Worm (Caenorhabditis elegans) whole organism, L4 larva: ENCODE measurements around the gene E02A10.4.

Experiments
- D1046.2 ChIP-seq: fragments of 200-800 bp; sonication (Bioruptor generic); IDR thresholded peaks from 2 replicates; pipeline ENCODE4 v1.3.6; 2022; ENCODE audit warnings: missing genetic modification characterization, missing compliant biosample characterization
- F26F4.8 ChIP-seq: fragments of 200-800 bp; sonication (Bioruptor generic); conservative IDR thresholded peaks from 2 replicates; pipeline ENCODE4 v1.3.6; 2022; ENCODE audit warnings: missing genetic modification characterization, missing compliant biosample characterization
- F49E8.2 ChIP-seq: sonication (generic microtip); optimal IDR thresholded peaks from 2 replicates; lab custom pipeline; 2016; ENCODE audit warnings: missing compliant biosample characterization, mild to moderate bottlenecking, missing genetic modification characterization, borderline replicate concordance
- R02D3.7 ChIP-seq: fragments of 150-350 bp; sonication (generic microtip); optimal IDR thresholded peaks from 3 replicates; lab custom pipeline; 2014; ENCODE audit warnings: missing biosample characterization, missing genetic modification characterization
- T26A8.4 ChIP-seq: fragments of 200-800 bp; sonication (Bioruptor generic); IDR thresholded peaks from 2 replicates; pipeline ENCODE4 v1.3.6; 2022; ENCODE audit warnings: missing genetic modification characterization, missing compliant biosample characterization
- Y105C5A.15 ChIP-seq: fragments of 200-800 bp; sonication (Bioruptor generic); IDR thresholded peaks from 2 replicates; pipeline ENCODE4 v1.3.6; 2022; ENCODE audit warnings: missing genetic modification characterization, missing compliant biosample characterization
- Y75B8A.6 ChIP-seq: fragments of 200-800 bp; sonication (Bioruptor generic); IDR thresholded peaks from 2 replicates; pipeline ENCODE4 v1.3.6; 2022; ENCODE audit warnings: missing genetic modification reagents, missing genetic modification characterization, missing compliant biosample characterization
- aha-1 ChIP-seq: fragments of 150-350 bp; peaks from one replicate; lab custom pipeline; 2014; ENCODE audit warnings: missing biosample characterization, missing genetic modification characterization
- aly-2 ChIP-seq: sonication (generic microtip); optimal IDR thresholded peaks from 2 replicates; lab custom pipeline; 2018; ENCODE audit warnings: missing biosample characterization, missing genetic modification characterization
- ama-1 ChIP-seq: fragments of 150-350 bp; optimal IDR thresholded peaks from 2 replicates; lab custom pipeline; 2014; ENCODE audit warnings: inconsistent platforms, mixed read lengths
- arid-1 ChIP-seq: fragments of 200-800 bp; sonication (Bioruptor generic); conservative IDR thresholded peaks from 2 replicates; pipeline ENCODE4 v1.3.6; 2022; ENCODE audit warnings: missing genetic modification reagents, missing genetic modification characterization, missing compliant biosample characterization
- ceh-44 ChIP-seq: fragments of 200-800 bp; sonication (Bioruptor generic); IDR thresholded peaks from 2 replicates; pipeline ENCODE4 v1.3.6; 2022; ENCODE audit warnings: missing genetic modification reagents, missing genetic modification characterization, missing compliant biosample characterization
- ces-1 ChIP-seq: fragments of 150-350 bp; sonication (generic microtip); optimal IDR thresholded peaks from 4 replicates; lab custom pipeline; 2014; ENCODE audit warnings: missing biosample characterization, missing genetic modification reagents, missing genetic modification characterization
- daf-12 ChIP-seq: fragments of 150-350 bp; optimal IDR thresholded peaks from 2 replicates; lab custom pipeline; 2014; ENCODE audit warnings: missing biosample characterization, missing genetic modification reagents, missing genetic modification characterization
- daf-8 ChIP-seq: fragments of 200-800 bp; sonication (Bioruptor generic); IDR thresholded peaks from 2 replicates; pipeline ENCODE4 v1.3.6; 2022; ENCODE audit warnings: missing genetic modification characterization, missing compliant biosample characterization
- dmd-8 ChIP-seq: fragments of 200-800 bp; sonication (Bioruptor generic); IDR thresholded peaks from 2 replicates; pipeline ENCODE4 v1.3.6; 2022; ENCODE audit warnings: missing genetic modification characterization, missing compliant biosample characterization
- dmd-9 ChIP-seq: fragments of 200-800 bp; sonication (Bioruptor generic); IDR thresholded peaks from 2 replicates; pipeline ENCODE4 v1.3.6; 2022; ENCODE audit warnings: missing genetic modification reagents, missing genetic modification characterization, missing compliant biosample characterization
- dpl-1 ChIP-seq: fragments of 150-350 bp; optimal IDR thresholded peaks from 2 replicates; lab custom pipeline; 2014; ENCODE audit warnings: missing biosample characterization, missing genetic modification reagents, missing genetic modification characterization
- egl-27 ChIP-seq: sonication (generic microtip); optimal IDR thresholded peaks from 3 replicates; lab custom pipeline; 2017; ENCODE audit warnings: missing biosample characterization, missing genetic modification reagents, missing genetic modification characterization
- egl-43 ChIP-seq: fragments of 200-800 bp; sonication (Bioruptor generic); IDR thresholded peaks from 2 replicates; pipeline ENCODE4 v1.3.6; 2022; ENCODE audit warnings: missing genetic modification reagents, missing genetic modification characterization, missing compliant biosample characterization
- fos-1 ChIP-seq: fragments of 150-350 bp; optimal IDR thresholded peaks from 2 replicates; lab custom pipeline; 2014; ENCODE audit warnings: missing biosample characterization, missing genetic modification characterization
- hif-1 ChIP-seq, 2 experiments: sonication (generic microtip); optimal IDR thresholded peaks; 2 replicates each; lab custom pipeline; 2016 to 2017; ENCODE audit warnings: missing compliant biosample characterization in 2 of 2, missing genetic modification characterization in 2 of 2, missing genetic modification reagents in 2 of 2, missing genotype in 2 of 2, mild to moderate bottlenecking in 1 of 2
- hmg-1.1 ChIP-seq: fragments of 200-800 bp; sonication (Bioruptor generic); IDR thresholded peaks from 2 replicates; pipeline ENCODE4 v1.3.6; 2022; ENCODE audit warnings: missing genetic modification reagents, missing genetic modification characterization, missing compliant biosample characterization
- jun-1 ChIP-seq: fragments of 150-350 bp; optimal IDR thresholded peaks from 2 replicates; lab custom pipeline; 2014; ENCODE audit warnings: missing biosample characterization, missing genetic modification reagents, missing genetic modification characterization
- lin-29 ChIP-seq: fragments of 200-800 bp; sonication (Bioruptor generic); IDR thresholded peaks from 2 replicates; pipeline ENCODE4 v1.3.6; 2022; ENCODE audit warnings: missing genetic modification reagents, missing genetic modification characterization, missing compliant biosample characterization
- lin-39 ChIP-seq: fragments of 150-350 bp; optimal IDR thresholded peaks from 2 replicates; lab custom pipeline; 2014; ENCODE audit warnings: missing biosample characterization, missing genetic modification reagents, missing genetic modification characterization
- lsy-2 ChIP-seq, 2 experiments: fragments of 150-350 bp in 1 of 2; sonication (generic microtip) in 1 of 2; optimal IDR thresholded peaks; 2 replicates each; lab custom pipeline; 2014 to 2017; ENCODE audit warnings: missing biosample characterization in 2 of 2, missing genetic modification characterization in 2 of 2
- madf-9 ChIP-seq: fragments of 200-800 bp; sonication (Bioruptor generic); conservative IDR thresholded peaks from 2 replicates; pipeline ENCODE4 v1.3.6; 2022; ENCODE audit warnings: missing genetic modification reagents, missing genetic modification characterization, missing compliant biosample characterization
- mep-1 ChIP-seq: fragments of 150-350 bp; sonication (generic microtip); optimal IDR thresholded peaks from 3 replicates; lab custom pipeline; 2014; ENCODE audit warnings: missing biosample characterization, missing genetic modification characterization
- mes-2 ChIP-seq: sonication (generic microtip); optimal IDR thresholded peaks from 2 replicates; lab custom pipeline; 2016; ENCODE audit warnings: missing genotype, mild to moderate bottlenecking, missing genetic modification characterization, missing compliant biosample characterization; ENCODE audit not compliant: poor library complexity, severe bottlenecking
- mxl-2 ChIP-seq: fragments of 200-800 bp; sonication (Bioruptor generic); conservative IDR thresholded peaks from 2 replicates; pipeline ENCODE4 v1.3.6; 2022; ENCODE audit warnings: missing genetic modification reagents, missing genetic modification characterization, missing compliant biosample characterization
- nhr-10 ChIP-seq: fragments of 150-350 bp; optimal IDR thresholded peaks from 2 replicates; lab custom pipeline; 2014; ENCODE audit warnings: missing biosample characterization, missing genetic modification characterization
- nhr-102 ChIP-seq: sonication (generic microtip); optimal IDR thresholded peaks from 2 replicates; lab custom pipeline; 2016; ENCODE audit warnings: mild to moderate bottlenecking, missing genetic modification characterization, moderate library complexity, missing compliant biosample characterization
- nhr-11 ChIP-seq: fragments of 150-350 bp; optimal IDR thresholded peaks from 2 replicates; lab custom pipeline; 2014; ENCODE audit warnings: missing biosample characterization, missing genetic modification characterization
- nhr-111 ChIP-seq: fragments of 200-800 bp; sonication (Bioruptor generic); optimal IDR thresholded peaks from 2 replicates; lab custom pipeline; 2018; ENCODE audit warnings: mild to moderate bottlenecking, missing genetic modification characterization, missing compliant biosample characterization
- nhr-25 ChIP-seq: sonication (generic microtip); optimal IDR thresholded peaks from 2 replicates; lab custom pipeline; 2017; ENCODE audit warnings: missing genetic modification characterization, mild to moderate bottlenecking, missing compliant biosample characterization, antibody characterized with exemption, moderate library complexity, borderline replicate concordance; ENCODE audit not compliant: insufficient read depth
- nhr-42 ChIP-seq: fragments of 200-800 bp; sonication (Bioruptor generic); IDR thresholded peaks from 2 replicates; pipeline ENCODE4 v1.3.6; 2022; ENCODE audit warnings: missing genetic modification characterization, missing compliant biosample characterization
- nhr-48 ChIP-seq: sonication (generic microtip); optimal IDR thresholded peaks from 2 replicates; lab custom pipeline; 2016; ENCODE audit warnings: mild to moderate bottlenecking, missing genetic modification characterization, missing compliant biosample characterization
- nhr-6 ChIP-seq: fragments of 150-350 bp; optimal IDR thresholded peaks from 2 replicates; lab custom pipeline; 2014; ENCODE audit warnings: missing biosample characterization, missing genetic modification characterization
- nhr-76 ChIP-seq: fragments of 150-350 bp; optimal IDR thresholded peaks from 2 replicates; lab custom pipeline; 2014; ENCODE audit warnings: missing biosample characterization, missing genetic modification characterization
- php-3 ChIP-seq: fragments of 200-800 bp; sonication (Bioruptor generic); IDR thresholded peaks from 2 replicates; pipeline ENCODE4 v1.3.6; 2022; ENCODE audit warnings: missing genetic modification reagents, missing genetic modification characterization, missing compliant biosample characterization
- skn-1 ChIP-seq: fragments of 150-350 bp; optimal IDR thresholded peaks from 2 replicates; lab custom pipeline; 2014; ENCODE audit warnings: missing biosample characterization, missing genetic modification characterization
- snpc-1.2 ChIP-seq: fragments of 200-800 bp; sonication (Bioruptor generic); IDR thresholded peaks from 2 replicates; pipeline ENCODE4 v1.3.6; 2022; ENCODE audit warnings: missing genetic modification reagents, missing genetic modification characterization, missing compliant biosample characterization
- snpc-4 ChIP-seq: fragments of 150-350 bp; optimal IDR thresholded peaks from 2 replicates; lab custom pipeline; 2014; ENCODE audit warnings: missing biosample characterization, missing genetic modification characterization
- tra-1 ChIP-seq: fragments of 200-800 bp; sonication (Bioruptor generic); IDR thresholded peaks from 2 replicates; pipeline ENCODE4 v1.3.6; 2022; ENCODE audit warnings: missing genetic modification reagents, missing genetic modification characterization, missing compliant biosample characterization
- unc-130 ChIP-seq: sonication (generic microtip); optimal IDR thresholded peaks from 2 replicates; lab custom pipeline; 2016; ENCODE audit warnings: missing genetic modification reagents, missing genetic modification characterization, missing compliant biosample characterization
- zfp-3 ChIP-seq: fragments of 200-800 bp; sonication (Bioruptor generic); conservative IDR thresholded peaks from 2 replicates; pipeline ENCODE4 v1.3.6; 2022; ENCODE audit warnings: missing genetic modification reagents, missing genetic modification characterization, missing compliant biosample characterization
- ztf-11 ChIP-seq: fragments of 150-350 bp; optimal IDR thresholded peaks from 2 replicates; lab custom pipeline; 2014; ENCODE audit warnings: missing biosample characterization, missing genetic modification characterization
- ztf-7 ChIP-seq: fragments of 150-350 bp; optimal IDR thresholded peaks from 2 replicates; lab custom pipeline; 2014; ENCODE audit warnings: missing biosample characterization, missing genetic modification characterization

Gene E02A10.4

ce11 chrV:12599110-12599509 lies 31.4 kb upstream of the E02A10.4 start, which contains the start of the genes C14C10.10 and ril-2:
Gene C14C10.10, minus strand, starts transcription at chrV:12599128.
Gene ril-2, minus strand, starts transcription at chrV:12599157.
- no peak for TF ChIP-seq dpl-1 (GFP tag; lab: Kevin White, UChicago)
- no peak for TF ChIP-seq arid-1 (GFP tag; lab: Robert Waterston, UW)
- no peak for TF ChIP-seq egl-27 (tag; lab: Kevin White, UChicago)
- TF ChIP-seq ztf-11 (tag; lab: Kevin White, UChicago), result no peak
- TF ChIP-seq tra-1 (GFP tag; lab: Robert Waterston, UW), result no peak
- peak in 1 of 2 experiments; percentile 32 for TF ChIP-seq lsy-2 (tag; optimal IDR thresholded peaks at IDR 0.05; lab: Kevin White, UChicago)
- TF ChIP-seq Y105C5A.15 (GFP tag; lab: Robert Waterston, UW), result no peak
- TF ChIP-seq Y75B8A.6, result no peak
- TF ChIP-seq dmd-9 (GFP tag; lab: Robert Waterston, UW), result no peak
- TF ChIP-seq ceh-44 (GFP tag; lab: Robert Waterston, UW), result no peak
- TF ChIP-seq unc-130 (GFP tag; lab: Kevin White, UChicago), result no peak
- peak; percentile 40 for TF ChIP-seq mes-2 (tag; lab: Kevin White, UChicago)
- TF ChIP-seq hif-1 (tag; optimal IDR thresholded peaks at IDR 0.05; lab: Kevin White, UChicago), result no peak
- no peak for TF ChIP-seq lin-39

- TF ChIP-seq arid-1 (GFP tag; lab: Robert Waterston, UW) (no peak), nhr-6 (peak; percentile 85), F26F4.8 (GFP tag; lab: Robert Waterston, UW) (no peak), dmd-9 (GFP tag; lab: Robert Waterston, UW) (0 out of 2 replicates have a peak, but pooled peaks have one; percentile 9), jun-1 (tag; lab: Kevin White, UChicago) (no peak), snpc-1.2 (GFP tag; lab: Robert Waterston, UW) (peak; percentile 68), aly-2 (tag; lab: Kevin White, UChicago) (no peak), nhr-11 (tag; lab: Kevin White, UChicago) (no peak), R02D3.7 (tag; lab: Kevin White, UChicago) (no peak), snpc-4 (no peak), dmd-8 (GFP tag; lab: Robert Waterston, UW) (peak; percentile 60; the same call in 1 of the 2 replicates), php-3 (GFP tag; lab: Robert Waterston, UW) (no peak), Y105C5A.15 (GFP tag; lab: Robert Waterston, UW) (no peak), ztf-7 (tag; lab: Kevin White, UChicago) (no peak), egl-43 (GFP tag; lab: Robert Waterston, UW) (peak; percentile 86), F49E8.2 (tag; lab: Kevin White, UChicago) (peak; percentile 53), mxl-2 (GFP tag; lab: Robert Waterston, UW) (no peak), daf-12 (no peak), ceh-44 (GFP tag; lab: Robert Waterston, UW) (no peak), zfp-3 (no peak; the same call in 1 of the 2 replicates), nhr-76 (no peak), nhr-48 (tag; lab: Kevin White, UChicago) (peak; percentile 34), D1046.2 (GFP tag; lab: Robert Waterston, UW) (peak; percentile 83), skn-1 (no peak), nhr-102 (tag; lab: Kevin White, UChicago) (peak; percentile 49), ama-1 (no peak), T26A8.4 (GFP tag; lab: Robert Waterston, UW) (peak; percentile 67; the same call in 1 of the 2 replicates), nhr-111 (GFP tag; lab: Kevin White, UChicago) (peak; percentile 48), lsy-2 (tag; optimal IDR thresholded peaks at IDR 0.05; lab: Kevin White, UChicago) (peak in 1 of 2 experiments; percentile 42), nhr-42 (no peak), fos-1 (tag; lab: Kevin White, UChicago) (no peak), lin-29 (GFP tag; lab: Robert Waterston, UW) (no peak), Y75B8A.6 (peak; percentile 60; the same call in 1 of the 2 replicates), ces-1 (GFP tag; lab: Kevin White, UChicago) (no peak), aha-1 (tag; lab: Kevin White, UChicago) (no peak), madf-9 (GFP tag; lab: Robert Waterston, UW) (peak; percentile 53; the same call in 1 of the 2 replicates), nhr-10 (tag; lab: Kevin White, UChicago) (no peak), daf-8 (GFP tag; lab: Robert Waterston, UW) (no peak), mep-1 (tag; lab: Kevin White, UChicago) (peak; percentile 49), nhr-25 (peak; percentile 38), hmg-1.1 (peak; percentile 56)
These were observed 29.0 kb upstream of the E02A10.4 start for ce11 chrV:12596795-12597194.
